Fruit fly (Drosophila melanogaster) whole organism, embryonic: ENCODE data around the gene CG6923.

Experiments used
- Adf1 ChIP-seq: fragments of 200-800 bp; sonication (Bioruptor generic); IDR thresholded peaks from 2 replicates; pipeline ENCODE4 v1.3.6; 2022; ENCODE audit warnings: missing biosample characterization, missing genetic modification characterization
- CG10543 ChIP-seq: fragments of 200-800 bp; sonication (Bioruptor generic); optimal IDR thresholded peaks from 3 replicates; lab custom pipeline; 2017; ENCODE audit warnings: missing biosample characterization, mild to moderate bottlenecking, missing genetic modification characterization, moderate library complexity
- CG11093 ChIP-seq: fragments of 200-800 bp; sonication (Bioruptor generic); IDR thresholded peaks from 3 replicates; pipeline ENCODE4 v1.3.6; 2022; ENCODE audit warnings: missing biosample characterization, missing genetic modification characterization
- CG11456 ChIP-seq: fragments of 200-800 bp; sonication (Bioruptor generic); IDR thresholded peaks from 3 replicates; pipeline ENCODE4 v1.3.6; 2022; ENCODE audit warnings: missing biosample characterization, missing genetic modification characterization
- CG12071 ChIP-seq: fragments of 200-800 bp; sonication (Bioruptor generic); optimal IDR thresholded peaks from 3 replicates; lab custom pipeline; 2018; ENCODE audit warnings: missing biosample characterization, mild to moderate bottlenecking, missing genetic modification characterization
- CG12104 ChIP-seq: fragments of 200-800 bp; sonication (Bioruptor generic); optimal IDR thresholded peaks from 3 replicates; lab custom pipeline; 2016; ENCODE audit warnings: missing biosample characterization, missing genetic modification characterization
- CG12219 ChIP-seq: fragments of 200-800 bp; sonication (Bioruptor generic); optimal IDR thresholded peaks from 3 replicates; lab custom pipeline; 2018; ENCODE audit warnings: missing biosample characterization, mild to moderate bottlenecking, missing genetic modification characterization
- CG12942 ChIP-seq: fragments of 200-800 bp; sonication (Bioruptor generic); optimal IDR thresholded peaks from 3 replicates; lab custom pipeline; 2016; ENCODE audit warnings: missing biosample characterization, missing genetic modification characterization
- CG13894 ChIP-seq: fragments of 200-800 bp; sonication (Bioruptor generic); optimal IDR thresholded peaks from 3 replicates; lab custom pipeline; 2018; ENCODE audit warnings: missing biosample characterization, mild to moderate bottlenecking, missing genetic modification characterization, moderate library complexity
- CG14965 ChIP-seq: fragments of 200-800 bp; sonication (Bioruptor generic); optimal IDR thresholded peaks from 2 replicates; lab custom pipeline; 2016; ENCODE audit warnings: missing biosample characterization, missing genetic modification characterization, borderline replicate concordance
- CG15011 ChIP-seq: fragments of 200-800 bp; sonication (Bioruptor generic); optimal IDR thresholded peaks from 3 replicates; lab custom pipeline; 2018; ENCODE audit warnings: missing biosample characterization, mild to moderate bottlenecking, missing genetic modification characterization
- CG15601 ChIP-seq: fragments of 200-800 bp; sonication (Bioruptor generic); optimal IDR thresholded peaks from 3 replicates; lab custom pipeline; 2019; ENCODE audit warnings: missing biosample characterization, mild to moderate bottlenecking, missing genetic modification characterization, moderate library complexity
- CG17385 ChIP-seq: fragments of 200-800 bp; sonication (Bioruptor generic); optimal IDR thresholded peaks from 3 replicates; lab custom pipeline; 2018; ENCODE audit warnings: missing biosample characterization, mild to moderate bottlenecking, missing genetic modification characterization
- CG32767 ChIP-seq: fragments of 200-800 bp; sonication (Bioruptor generic); IDR thresholded peaks from 2 replicates; pipeline ENCODE4 v1.3.6; 2022; ENCODE audit warnings: missing biosample characterization, missing genetic modification characterization
- CG33557 ChIP-seq: fragments of 200-800 bp; sonication (Bioruptor generic); optimal IDR thresholded peaks from 2 replicates; lab custom pipeline; 2019; ENCODE audit warnings: missing biosample characterization, mild to moderate bottlenecking, missing genetic modification characterization, moderate library complexity
- CG43689 ChIP-seq: fragments of 200-800 bp; sonication (Bioruptor generic); IDR thresholded peaks from 2 replicates; pipeline ENCODE4 v1.3.6; 2022; ENCODE audit warnings: missing biosample characterization, missing genetic modification characterization
- CG4854 ChIP-seq: fragments of 200-800 bp; sonication (Bioruptor generic); optimal IDR thresholded peaks from 2 replicates; lab custom pipeline; 2016; ENCODE audit warnings: missing biosample characterization, missing genetic modification characterization, inconsistent platforms
- CG6272 ChIP-seq: fragments of 200-800 bp; sonication (Bioruptor generic); IDR thresholded peaks from 2 replicates; pipeline ENCODE4 v1.3.6; 2022; ENCODE audit warnings: missing biosample characterization, missing genetic modification characterization
- CG7839 ChIP-seq: fragments of 200-800 bp; sonication (Bioruptor generic); optimal IDR thresholded peaks from 3 replicates; lab custom pipeline; 2018; ENCODE audit warnings: missing biosample characterization, mild to moderate bottlenecking, missing genetic modification characterization, moderate library complexity
- CG8359 ChIP-seq: fragments of 200-800 bp; sonication (Bioruptor generic); optimal IDR thresholded peaks from 2 replicates; lab custom pipeline; 2017; ENCODE audit warnings: missing biosample characterization, mild to moderate bottlenecking, missing genetic modification characterization, borderline replicate concordance
- CG8765 ChIP-seq: fragments of 200-800 bp; sonication (Bioruptor generic); IDR thresholded peaks from 2 replicates; pipeline ENCODE4 v1.3.6; 2022; ENCODE audit warnings: missing biosample characterization, missing genetic modification characterization
- Dll ChIP-seq: fragments of 200-800 bp; sonication (Bioruptor generic); IDR thresholded peaks from 4 replicates; pipeline ENCODE4 v1.3.6; 2022; ENCODE audit warnings: missing biosample characterization, missing genetic modification characterization; ENCODE audit not compliant: partially characterized antibody
- E2f2 ChIP-seq: fragments of 200-800 bp; sonication (Bioruptor generic); IDR thresholded peaks from 2 replicates; pipeline ENCODE4 v1.3.6; 2022; ENCODE audit warnings: missing biosample characterization, missing genetic modification characterization
- H2.0 ChIP-seq: fragments of 200-800 bp; sonication (Bioruptor generic); IDR thresholded peaks from 2 replicates; pipeline ENCODE4 v1.3.6; 2022; ENCODE audit warnings: missing biosample characterization, missing genetic modification characterization
- HLH4C ChIP-seq: fragments of 200-800 bp; sonication (Bioruptor generic); IDR thresholded peaks from 3 replicates; pipeline ENCODE4 v1.3.6; 2022; ENCODE audit warnings: missing biosample characterization, missing genetic modification characterization; ENCODE audit not compliant: partially characterized antibody
- HLH54F ChIP-seq: fragments of 200-800 bp; sonication (Bioruptor generic); optimal IDR thresholded peaks from 3 replicates; lab custom pipeline; 2016; ENCODE audit warnings: missing biosample characterization, missing genetic modification characterization
- Mes4 ChIP-seq: fragments of 200-800 bp; sonication (Bioruptor generic); optimal IDR thresholded peaks from 2 replicates; lab custom pipeline; 2016; ENCODE audit warnings: missing biosample characterization, missing genetic modification characterization
- Nf-YA ChIP-seq: fragments of 200-800 bp; sonication (Bioruptor generic); IDR thresholded peaks from 2 replicates; pipeline ENCODE4 v1.3.6; 2022; ENCODE audit warnings: missing biosample characterization, missing genetic modification characterization
- Pdp1 ChIP-seq, 2 experiments: fragments of 200-800 bp; sonication (Bioruptor generic); optimal IDR thresholded peaks; 3 replicates each; lab custom pipeline; 2016; ENCODE audit warnings: missing biosample characterization in 2 of 2, missing genetic modification characterization in 2 of 2, mild to moderate bottlenecking in 1 of 2, moderate library complexity in 1 of 2
- ac ChIP-seq: fragments of 200-800 bp; sonication (Bioruptor generic); optimal IDR thresholded peaks from 3 replicates; lab custom pipeline; 2017; ENCODE audit warnings: missing biosample characterization, mild to moderate bottlenecking, missing genetic modification characterization
- ap ChIP-seq: fragments of 200-800 bp; sonication (Bioruptor generic); IDR thresholded peaks from 2 replicates; pipeline ENCODE4 v1.3.6; 2022; ENCODE audit warnings: missing biosample characterization, missing genetic modification characterization
- bigmax ChIP-seq: fragments of 200-800 bp; sonication (Bioruptor generic); optimal IDR thresholded peaks from 2 replicates; lab custom pipeline; 2018; ENCODE audit warnings: missing biosample characterization, mild to moderate bottlenecking, missing genetic modification characterization
- cg ChIP-seq: fragments of 200-800 bp; sonication (Bioruptor generic); optimal IDR thresholded peaks from 3 replicates; lab custom pipeline; 2019; ENCODE audit warnings: missing biosample characterization, mild to moderate bottlenecking, missing genetic modification characterization, moderate library complexity
- cwo ChIP-seq: fragments of 200-800 bp; sonication (Bioruptor generic); optimal IDR thresholded peaks from 3 replicates; lab custom pipeline; 2017; ENCODE audit warnings: missing biosample characterization, missing genetic modification characterization, mild to moderate bottlenecking, moderate library complexity, missing genetic modification reagents
- dmrt11E ChIP-seq: fragments of 200-800 bp; sonication (Bioruptor generic); optimal IDR thresholded peaks from 3 replicates; lab custom pipeline; 2018; ENCODE audit warnings: missing biosample characterization, mild to moderate bottlenecking, missing genetic modification characterization, moderate library complexity
- en ChIP-seq: fragments of 200-800 bp; sonication (Bioruptor generic); optimal IDR thresholded peaks from 2 replicates; lab custom pipeline; 2016; ENCODE audit warnings: missing biosample characterization, missing genetic modification characterization
- fd3F ChIP-seq: fragments of 200-800 bp; sonication (Bioruptor generic); optimal IDR thresholded peaks from 2 replicates; lab custom pipeline; 2018; ENCODE audit warnings: missing biosample characterization, mild to moderate bottlenecking, missing genetic modification characterization, moderate library complexity
- ftz-f1 ChIP-seq: fragments of 200-800 bp; sonication (Bioruptor generic); optimal IDR thresholded peaks from 2 replicates; lab custom pipeline; 2016; ENCODE audit warnings: missing biosample characterization, missing genetic modification characterization
- grn ChIP-seq: fragments of 200-800 bp; sonication (Bioruptor generic); optimal IDR thresholded peaks from 3 replicates; lab custom pipeline; 2017; ENCODE audit warnings: missing biosample characterization, missing genetic modification characterization
- gsb-n ChIP-seq: fragments of 200-800 bp; sonication (Bioruptor generic); optimal IDR thresholded peaks from 3 replicates; lab custom pipeline; 2018; ENCODE audit warnings: missing biosample characterization, mild to moderate bottlenecking, missing genetic modification characterization
- kah ChIP-seq: fragments of 200-800 bp; sonication (Bioruptor generic); optimal IDR thresholded peaks from 2 replicates; lab custom pipeline; 2018; ENCODE audit warnings: missing biosample characterization, mild to moderate bottlenecking, missing genetic modification characterization
- kay ChIP-seq: fragments of 200-800 bp; sonication (Bioruptor generic); optimal IDR thresholded peaks from 2 replicates; lab custom pipeline; 2016; ENCODE audit warnings: missing biosample characterization, missing genetic modification characterization
- nmo ChIP-seq: fragments of 200-800 bp; sonication (Bioruptor generic); optimal IDR thresholded peaks from 2 replicates; lab custom pipeline; 2018; ENCODE audit warnings: missing biosample characterization, mild to moderate bottlenecking, missing genetic modification characterization, moderate library complexity
- p53 ChIP-seq: fragments of 200-800 bp; sonication (Bioruptor generic); optimal IDR thresholded peaks from 2 replicates; lab custom pipeline; 2016; ENCODE audit warnings: missing biosample characterization, missing genetic modification characterization
- pros ChIP-seq: fragments of 200-800 bp; sonication (Bioruptor generic); optimal IDR thresholded peaks from 3 replicates; lab custom pipeline; 2019; ENCODE audit warnings: missing biosample characterization, mild to moderate bottlenecking, missing genetic modification characterization, moderate library complexity
- schlank ChIP-seq: fragments of 200-800 bp; sonication (Bioruptor generic); optimal IDR thresholded peaks from 2 replicates; lab custom pipeline; 2018; ENCODE audit warnings: missing biosample characterization, mild to moderate bottlenecking, missing genetic modification characterization
- sens ChIP-seq: fragments of 200-800 bp; sonication (Bioruptor generic); peaks from one replicate; lab custom pipeline; 2016; ENCODE audit warnings: missing biosample characterization, missing genetic modification characterization
- sr ChIP-seq: fragments of 200-800 bp; sonication (Bioruptor generic); IDR thresholded peaks from 3 replicates; pipeline ENCODE4 v1.3.6; 2022; ENCODE audit warnings: missing biosample characterization, missing genetic modification characterization
- ssp ChIP-seq: fragments of 200-800 bp; sonication (Bioruptor generic); IDR thresholded peaks from 2 replicates; pipeline ENCODE4 v1.3.6; 2022; ENCODE audit warnings: missing biosample characterization, missing genetic modification characterization
- usp ChIP-seq: fragments of >200 bp; optimal IDR thresholded peaks from 2 replicates; lab custom pipeline; 2017; ENCODE audit warnings: missing biosample characterization, missing genetic modification characterization

CG6923 gene

dm6 chr3R:11760669-11761387, 11.0 kb upstream of the CG6923 start (continued):
- TF ChIP-seq CG12219: peak; percentile 100
- TF ChIP-seq dmrt11E (tag; lab: Kevin White, UChicago): peak; percentile 100
- no peak for TF ChIP-seq Adf1 (GFP tag; lab: Robert Waterston, UW)
- TF ChIP-seq bigmax (GFP tag; lab: Kevin White, UChicago): peak; percentile 91
- TF ChIP-seq HLH4C (GFP tag; lab: Robert Waterston, UW): no peak
- peak; percentile 96 for TF ChIP-seq CG8359 (GFP tag; lab: Kevin White, UChicago)
- TF ChIP-seq ssp (GFP tag; lab: Robert Waterston, UW): no peak
- TF ChIP-seq sens: peak; percentile 100
- TF ChIP-seq kah (GFP tag; lab: Kevin White, UChicago): peak; percentile 99
- TF ChIP-seq Pdp1 (GFP tag; optimal IDR thresholded peaks at IDR 0.05; lab: Kevin White, UChicago): peak; percentile 100
- TF ChIP-seq CG15601 (tag; lab: Kevin White, UChicago): peak; percentile 99
- peak; percentile 100 for TF ChIP-seq CG12071 (GFP tag; lab: Kevin White, UChicago)
- TF ChIP-seq CG14965 (GFP tag; lab: Kevin White, UChicago): peak; percentile 95
- TF ChIP-seq Dll (GFP tag; lab: Robert Waterston, UW): no peak
- peak; percentile 99 for TF ChIP-seq ac
- peak; percentile 100 for TF ChIP-seq nmo
- peak; percentile 100 for TF ChIP-seq CG12942
- peak; percentile 100 for TF ChIP-seq gsb-n (tag; lab: Kevin White, UChicago)
- no peak for TF ChIP-seq H2.0 (GFP tag; lab: Robert Waterston, UW)
- TF ChIP-seq schlank: peak; percentile 100
- peak; percentile 100 for TF ChIP-seq CG17385 (GFP tag; lab: Kevin White, UChicago)
- TF ChIP-seq pros: peak; percentile 96
- no peak for TF ChIP-seq usp (GFP tag; lab: Kevin White, UChicago)
- TF ChIP-seq E2f2 (GFP tag; lab: Robert Waterston, UW): no peak
- TF ChIP-seq CG11456 (GFP tag; lab: Robert Waterston, UW): no peak
- peak; percentile 100 for TF ChIP-seq p53 (GFP tag; lab: Kevin White, UChicago)
- peak; percentile 100 for TF ChIP-seq CG4854
- peak; percentile 80 for TF ChIP-seq cg (GFP tag; lab: Kevin White, UChicago)
- no peak for TF ChIP-seq Nf-YA (GFP tag; lab: Robert Waterston, UW)
- TF ChIP-seq ftz-f1: peak; percentile 96
- peak; percentile 97 for TF ChIP-seq grn
- TF ChIP-seq CG6272 (GFP tag; lab: Robert Waterston, UW): peak; percentile 99
- TF ChIP-seq fd3F (GFP tag; lab: Kevin White, UChicago): peak; percentile 100
- no peak for TF ChIP-seq CG8765 (GFP tag; lab: Robert Waterston, UW)
- peak; percentile 100 for TF ChIP-seq CG12104 (GFP tag; lab: Kevin White, UChicago)
- peak; percentile 100 for TF ChIP-seq CG10543 (GFP tag; lab: Kevin White, UChicago)
- peak; percentile 100 for TF ChIP-seq CG7839 (tag; lab: Kevin White, UChicago)
- no peak for TF ChIP-seq sr (GFP tag; lab: Robert Waterston, UW)
- peak; percentile 100 for TF ChIP-seq Mes4 (GFP tag; lab: Kevin White, UChicago)
- TF ChIP-seq en (GFP tag; lab: Kevin White, UChicago): peak; percentile 100
- peak; percentile 100 for TF ChIP-seq kay (GFP tag; lab: Kevin White, UChicago)
- no peak for TF ChIP-seq CG43689 (GFP tag; lab: Robert Waterston, UW)
- TF ChIP-seq CG11093 (GFP tag; lab: Robert Waterston, UW): peak; percentile 99
- TF ChIP-seq CG13894: peak; percentile 100
- no peak for TF ChIP-seq ap (GFP tag; lab: Robert Waterston, UW)
- peak; percentile 100 for TF ChIP-seq CG33557 (GFP tag; lab: Kevin White, UChicago)
- TF ChIP-seq cwo (GFP tag; lab: Kevin White, UChicago): peak; percentile 99
- TF ChIP-seq HLH54F (GFP tag; lab: Kevin White, UChicago): peak; percentile 100
- TF ChIP-seq CG15011 (GFP tag; lab: Kevin White, UChicago): peak; percentile 100
- no peak for TF ChIP-seq CG32767 (GFP tag; lab: Robert Waterston, UW)
